Worm (Caenorhabditis elegans): Measurements from ENCODE around the gene F59E12.1.

ce11 chrII:5651426-5651825, 2.9 kb upstream of the F59E12.1 start:
- TF ChIP-seq flt-1 (GFP tag; IDR thresholded peaks at IDR 0.05) (no peak), ztf-23 (GFP tag; IDR thresholded peaks at IDR 0.05) (no peak), klf-2 (GFP tag; conservative IDR thresholded peaks at IDR 0.05) (no peak), tab-1 (GFP tag; IDR thresholded peaks at IDR 0.05) (no peak), ztf-29 (GFP tag; IDR thresholded peaks at IDR 0.05) (no peak)

Data from whole organism, midembryonic.